Worm (Caenorhabditis elegans) whole organism, L4 larva: ENCODE measurements around the gene ubc-21.
A peak's percentile ranks its signal among the peaks of the same experiment; 100 is the strongest.

Source experiments
- D1046.2 ChIP-seq: fragments of 200-800 bp; sonication (Bioruptor generic); IDR thresholded peaks from 2 replicates; pipeline ENCODE4 v1.3.6; 2022; ENCODE audit warnings: missing genetic modification characterization, missing compliant biosample characterization
- F26F4.8 ChIP-seq: fragments of 200-800 bp; sonication (Bioruptor generic); conservative IDR thresholded peaks from 2 replicates; pipeline ENCODE4 v1.3.6; 2022; ENCODE audit warnings: missing genetic modification characterization, missing compliant biosample characterization
- F37D6.2 ChIP-seq: sonication (generic microtip); optimal IDR thresholded peaks from 2 replicates; lab custom pipeline; 2016; ENCODE audit warnings: mild to moderate bottlenecking, missing genetic modification characterization, missing compliant biosample characterization
- T26A8.4 ChIP-seq: fragments of 200-800 bp; sonication (Bioruptor generic); IDR thresholded peaks from 2 replicates; pipeline ENCODE4 v1.3.6; 2022; ENCODE audit warnings: missing genetic modification characterization, missing compliant biosample characterization
- Y75B8A.6 ChIP-seq: fragments of 200-800 bp; sonication (Bioruptor generic); IDR thresholded peaks from 2 replicates; pipeline ENCODE4 v1.3.6; 2022; ENCODE audit warnings: missing genetic modification reagents, missing genetic modification characterization, missing compliant biosample characterization
- ZK337.2 ChIP-seq: fragments of 200-800 bp; sonication (Bioruptor generic); IDR thresholded peaks from 2 replicates; pipeline ENCODE4 v1.3.6; 2022; ENCODE audit warnings: missing genetic modification reagents, missing genetic modification characterization, missing compliant biosample characterization
- ZK546.5 ChIP-seq, 2 experiments: sonication (generic microtip); optimal IDR thresholded peaks; 2 replicates each; lab custom pipeline; 2017; ENCODE audit warnings: missing biosample characterization in 2 of 2, missing genetic modification characterization in 2 of 2
- aly-2 ChIP-seq: sonication (generic microtip); optimal IDR thresholded peaks from 2 replicates; lab custom pipeline; 2018; ENCODE audit warnings: missing biosample characterization, missing genetic modification characterization
- ama-1 ChIP-seq: fragments of 150-350 bp; optimal IDR thresholded peaks from 2 replicates; lab custom pipeline; 2014; ENCODE audit warnings: inconsistent platforms, mixed read lengths
- attf-4 ChIP-seq: sonication (generic microtip); optimal IDR thresholded peaks from 3 replicates; lab custom pipeline; 2017; ENCODE audit warnings: missing biosample characterization, missing genetic modification characterization
- ceh-20 ChIP-seq: fragments of 200-800 bp; sonication (Bioruptor generic); IDR thresholded peaks from 2 replicates; pipeline ENCODE4 v1.3.6; 2022; ENCODE audit warnings: missing genetic modification reagents, missing genetic modification characterization, missing compliant biosample characterization
- ceh-32 ChIP-seq: sonication (generic microtip); optimal IDR thresholded peaks from 2 replicates; lab custom pipeline; 2016; ENCODE audit warnings: mild to moderate bottlenecking, missing genetic modification characterization, missing compliant biosample characterization; ENCODE audit not compliant: poor library complexity
- ceh-44 ChIP-seq: fragments of 200-800 bp; sonication (Bioruptor generic); IDR thresholded peaks from 2 replicates; pipeline ENCODE4 v1.3.6; 2022; ENCODE audit warnings: missing genetic modification reagents, missing genetic modification characterization, missing compliant biosample characterization
- ceh-62 ChIP-seq: sonication (generic microtip); optimal IDR thresholded peaks from 2 replicates; lab custom pipeline; 2017; ENCODE audit warnings: missing biosample characterization, missing genetic modification characterization
- ceh-82 ChIP-seq: sonication (generic microtip); optimal IDR thresholded peaks from 2 replicates; lab custom pipeline; 2017; ENCODE audit warnings: missing biosample characterization, missing genetic modification characterization
- ces-1 ChIP-seq: fragments of 150-350 bp; sonication (generic microtip); optimal IDR thresholded peaks from 4 replicates; lab custom pipeline; 2014; ENCODE audit warnings: missing biosample characterization, missing genetic modification reagents, missing genetic modification characterization
- cey-2 ChIP-seq: sonication (generic microtip); optimal IDR thresholded peaks from 3 replicates; lab custom pipeline; 2017; ENCODE audit warnings: missing genetic modification characterization, mild to moderate bottlenecking, missing compliant biosample characterization, antibody characterized with exemption, borderline replicate concordance; ENCODE audit not compliant: insufficient read depth
- daf-12 ChIP-seq: fragments of 150-350 bp; optimal IDR thresholded peaks from 2 replicates; lab custom pipeline; 2014; ENCODE audit warnings: missing biosample characterization, missing genetic modification reagents, missing genetic modification characterization
- daf-16 ChIP-seq, 3 experiments: sonication (generic microtip); optimal IDR thresholded peaks; 2 replicates each; lab custom pipeline; 2016 to 2017; ENCODE audit warnings: missing genetic modification characterization in 3 of 3, missing genetic modification reagents in 3 of 3, mild to moderate bottlenecking in 2 of 3, missing compliant biosample characterization in 2 of 3, missing biosample characterization in 1 of 3, moderate library complexity in 1 of 3
- daf-8 ChIP-seq: fragments of 200-800 bp; sonication (Bioruptor generic); IDR thresholded peaks from 2 replicates; pipeline ENCODE4 v1.3.6; 2022; ENCODE audit warnings: missing genetic modification characterization, missing compliant biosample characterization
- dmd-6 ChIP-seq: fragments of 200-800 bp; sonication (Bioruptor generic); IDR thresholded peaks from 2 replicates; pipeline ENCODE4 v1.3.6; 2022; ENCODE audit warnings: missing genetic modification reagents, missing genetic modification characterization, missing compliant biosample characterization
- dmd-8 ChIP-seq: fragments of 200-800 bp; sonication (Bioruptor generic); IDR thresholded peaks from 2 replicates; pipeline ENCODE4 v1.3.6; 2022; ENCODE audit warnings: missing genetic modification characterization, missing compliant biosample characterization
- dve-1 ChIP-seq: sonication (generic microtip); optimal IDR thresholded peaks from 2 replicates; lab custom pipeline; 2017; ENCODE audit warnings: antibody characterized with exemption, mild to moderate bottlenecking, missing genetic modification characterization, missing compliant biosample characterization; ENCODE audit not compliant: insufficient read depth
- egl-43 ChIP-seq: fragments of 200-800 bp; sonication (Bioruptor generic); IDR thresholded peaks from 2 replicates; pipeline ENCODE4 v1.3.6; 2022; ENCODE audit warnings: missing genetic modification reagents, missing genetic modification characterization, missing compliant biosample characterization
- fos-1 ChIP-seq: fragments of 150-350 bp; optimal IDR thresholded peaks from 2 replicates; lab custom pipeline; 2014; ENCODE audit warnings: missing biosample characterization, missing genetic modification characterization
- gei-8 ChIP-seq: fragments of 200-800 bp; sonication (Bioruptor generic); optimal IDR thresholded peaks from 2 replicates; lab custom pipeline; 2018; ENCODE audit warnings: mild to moderate bottlenecking, missing genetic modification characterization, missing compliant biosample characterization
- hif-1 ChIP-seq, 2 experiments: sonication (generic microtip); optimal IDR thresholded peaks; 2 replicates each; lab custom pipeline; 2016 to 2017; ENCODE audit warnings: missing compliant biosample characterization in 2 of 2, missing genetic modification characterization in 2 of 2, missing genetic modification reagents in 2 of 2, missing genotype in 2 of 2, mild to moderate bottlenecking in 1 of 2
- hlh-30 ChIP-seq: sonication (generic microtip); optimal IDR thresholded peaks from 2 replicates; lab custom pipeline; 2017; ENCODE audit warnings: antibody characterized with exemption, mild to moderate bottlenecking, missing genetic modification characterization, missing compliant biosample characterization; ENCODE audit not compliant: insufficient read depth
- hmg-1.1 ChIP-seq: fragments of 200-800 bp; sonication (Bioruptor generic); IDR thresholded peaks from 2 replicates; pipeline ENCODE4 v1.3.6; 2022; ENCODE audit warnings: missing genetic modification reagents, missing genetic modification characterization, missing compliant biosample characterization
- lin-38 ChIP-seq: fragments of 200-800 bp; sonication (Bioruptor generic); IDR thresholded peaks from 2 replicates; pipeline ENCODE4 v1.3.6; 2022; ENCODE audit warnings: missing genetic modification reagents, missing genetic modification characterization, missing compliant biosample characterization
- lsy-2 ChIP-seq, 2 experiments: fragments of 150-350 bp in 1 of 2; sonication (generic microtip) in 1 of 2; optimal IDR thresholded peaks; 2 replicates each; lab custom pipeline; 2014 to 2017; ENCODE audit warnings: missing biosample characterization in 2 of 2, missing genetic modification characterization in 2 of 2
- madf-5 ChIP-seq, 2 experiments: fragments of 200-800 bp; sonication (Bioruptor generic); IDR thresholded peaks; 2 replicates each; pipeline ENCODE4 v1.3.6; 2022; ENCODE audit warnings: missing compliant biosample characterization in 2 of 2, missing genetic modification characterization in 2 of 2
- mdl-1 ChIP-seq, 2 experiments: fragments of 150-350 bp in 1 of 2; sonication (generic microtip) in 1 of 2; optimal IDR thresholded peaks; 2 replicates each; lab custom pipeline; 2014 to 2017; ENCODE audit warnings: missing biosample characterization in 2 of 2, missing genetic modification characterization in 2 of 2
- mxl-3 ChIP-seq: fragments of 200-800 bp; sonication (Bioruptor generic); optimal IDR thresholded peaks from 2 replicates; lab custom pipeline; 2018; ENCODE audit warnings: mild to moderate bottlenecking, missing genetic modification characterization, missing compliant biosample characterization
- nhr-102 ChIP-seq: sonication (generic microtip); optimal IDR thresholded peaks from 2 replicates; lab custom pipeline; 2016; ENCODE audit warnings: mild to moderate bottlenecking, missing genetic modification characterization, moderate library complexity, missing compliant biosample characterization
- nhr-11 ChIP-seq: fragments of 150-350 bp; optimal IDR thresholded peaks from 2 replicates; lab custom pipeline; 2014; ENCODE audit warnings: missing biosample characterization, missing genetic modification characterization
- nhr-111 ChIP-seq: fragments of 200-800 bp; sonication (Bioruptor generic); optimal IDR thresholded peaks from 2 replicates; lab custom pipeline; 2018; ENCODE audit warnings: mild to moderate bottlenecking, missing genetic modification characterization, missing compliant biosample characterization
- nhr-25 ChIP-seq: sonication (generic microtip); optimal IDR thresholded peaks from 2 replicates; lab custom pipeline; 2017; ENCODE audit warnings: missing genetic modification characterization, mild to moderate bottlenecking, missing compliant biosample characterization, antibody characterized with exemption, moderate library complexity, borderline replicate concordance; ENCODE audit not compliant: insufficient read depth
- nhr-48 ChIP-seq: sonication (generic microtip); optimal IDR thresholded peaks from 2 replicates; lab custom pipeline; 2016; ENCODE audit warnings: mild to moderate bottlenecking, missing genetic modification characterization, missing compliant biosample characterization
- nhr-77 ChIP-seq: fragments of 150-350 bp; optimal IDR thresholded peaks from 2 replicates; lab custom pipeline; 2014; ENCODE audit warnings: missing biosample characterization, missing genetic modification characterization
- php-3 ChIP-seq: fragments of 200-800 bp; sonication (Bioruptor generic); IDR thresholded peaks from 2 replicates; pipeline ENCODE4 v1.3.6; 2022; ENCODE audit warnings: missing genetic modification reagents, missing genetic modification characterization, missing compliant biosample characterization
- skn-1 ChIP-seq: fragments of 150-350 bp; optimal IDR thresholded peaks from 2 replicates; lab custom pipeline; 2014; ENCODE audit warnings: missing biosample characterization, missing genetic modification characterization
- snpc-1.2 ChIP-seq: fragments of 200-800 bp; sonication (Bioruptor generic); IDR thresholded peaks from 2 replicates; pipeline ENCODE4 v1.3.6; 2022; ENCODE audit warnings: missing genetic modification reagents, missing genetic modification characterization, missing compliant biosample characterization
- snpc-4 ChIP-seq: fragments of 150-350 bp; optimal IDR thresholded peaks from 2 replicates; lab custom pipeline; 2014; ENCODE audit warnings: missing biosample characterization, missing genetic modification characterization
- spr-3 ChIP-seq: fragments of 200-800 bp; sonication (Bioruptor generic); optimal IDR thresholded peaks from 2 replicates; lab custom pipeline; 2018; ENCODE audit warnings: mild to moderate bottlenecking, missing genetic modification characterization, missing compliant biosample characterization
- tra-1 ChIP-seq: fragments of 200-800 bp; sonication (Bioruptor generic); IDR thresholded peaks from 2 replicates; pipeline ENCODE4 v1.3.6; 2022; ENCODE audit warnings: missing genetic modification reagents, missing genetic modification characterization, missing compliant biosample characterization
- vab-7 ChIP-seq: fragments of 200-800 bp; sonication (Bioruptor generic); IDR thresholded peaks from 2 replicates; pipeline ENCODE4 v1.3.6; 2022; ENCODE audit warnings: missing genetic modification reagents, missing genetic modification characterization, missing compliant biosample characterization
- zag-1 ChIP-seq: fragments of 150-350 bp; optimal IDR thresholded peaks from 2 replicates; lab custom pipeline; 2014; ENCODE audit warnings: missing biosample characterization, missing genetic modification characterization
- zfp-2 ChIP-seq: sonication (generic microtip); optimal IDR thresholded peaks from 2 replicates; lab custom pipeline; 2016; ENCODE audit warnings: mild to moderate bottlenecking, missing genetic modification characterization, missing compliant biosample characterization
- zip-11 ChIP-seq: fragments of 200-800 bp; sonication (Bioruptor generic); IDR thresholded peaks from 2 replicates; pipeline ENCODE4 v1.3.6; 2022; ENCODE audit warnings: missing genetic modification characterization, missing compliant biosample characterization
- ztf-7 ChIP-seq: fragments of 150-350 bp; optimal IDR thresholded peaks from 2 replicates; lab custom pipeline; 2014; ENCODE audit warnings: missing biosample characterization, missing genetic modification characterization

ubc-21 gene

DNA sequence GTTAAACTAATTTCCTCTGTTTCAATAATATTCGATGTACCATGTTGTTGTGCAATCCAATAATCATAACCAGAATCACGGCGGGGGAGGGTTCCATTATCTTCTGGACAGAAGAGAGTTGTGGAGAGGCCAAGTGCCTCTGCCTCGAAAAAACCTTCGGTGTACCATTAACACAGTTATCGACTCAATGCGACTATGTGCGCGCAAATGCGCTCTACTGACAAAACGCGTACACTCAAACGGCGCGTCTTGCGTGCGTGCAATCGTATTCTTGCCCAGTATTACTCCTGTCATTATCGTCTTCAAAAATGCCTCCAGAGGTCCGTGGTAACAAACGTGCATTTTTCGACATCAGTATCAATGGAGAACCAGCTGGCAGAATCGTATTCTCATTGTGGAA lies 41.7 kb downstream of the ubc-21 start, which contains the start of gene cyn-8 (continued):
- TF ChIP-seq Y75B8A.6 (GFP tag; lab: Robert Waterston, UW) (no peak), D1046.2 (GFP tag; lab: Robert Waterston, UW) (no peak), spr-3 (GFP tag; lab: Kevin White, UChicago) (no peak), skn-1 (tag; lab: Kevin White, UChicago) (no peak), ceh-32 (tag; lab: Kevin White, UChicago) (no peak), nhr-48 (no peak), ceh-62 (tag; lab: Kevin White, UChicago) (no peak), snpc-4 (no peak), nhr-25 (tag; lab: Kevin White, UChicago) (no peak), mxl-3 (peak; percentile 47), tra-1 (GFP tag; lab: Robert Waterston, UW) (no peak), madf-5 (GFP tag; IDR thresholded peaks at IDR 0.05; lab: Robert Waterston, UW) (no peak), hif-1 (tag; optimal IDR thresholded peaks at IDR 0.05; lab: Kevin White, UChicago) (no peak), ZK337.2 (GFP tag; lab: Robert Waterston, UW) (no peak), nhr-111 (GFP tag; lab: Kevin White, UChicago) (no peak), lin-38 (peak; percentile 92), hmg-1.1 (GFP tag; lab: Robert Waterston, UW) (0 out of 2 replicates have a peak, but pooled peaks have one; percentile 48), F37D6.2 (tag; lab: Kevin White, UChicago) (no peak), dve-1 (tag; lab: Kevin White, UChicago) (no peak), attf-4 (tag; lab: Kevin White, UChicago) (no peak), dmd-6 (no peak; the same call in 1 of the 2 replicates), egl-43 (GFP tag; lab: Robert Waterston, UW) (no peak), ceh-44 (GFP tag; lab: Robert Waterston, UW) (no peak), php-3 (GFP tag; lab: Robert Waterston, UW) (no peak), T26A8.4 (GFP tag; lab: Robert Waterston, UW) (no peak), daf-8 (no peak), nhr-11 (tag; lab: Kevin White, UChicago) (no peak), fos-1 (tag; lab: Kevin White, UChicago) (no peak), zfp-2 (tag; lab: Kevin White, UChicago) (no peak), daf-16 (GFP tag; optimal IDR thresholded peaks at IDR 0.05; lab: Kevin White, UChicago) (no peak), daf-16 (tag; optimal IDR thresholded peaks at IDR 0.05; lab: Kevin White, UChicago) (no peak), mdl-1 (tag; optimal IDR thresholded peaks at IDR 0.05; lab: Kevin White, UChicago) (peak in 1 of 2 experiments; percentile 8), dmd-8 (GFP tag; lab: Robert Waterston, UW) (no peak), hlh-30 (tag; lab: Kevin White, UChicago) (peak; percentile 13), zip-11 (GFP tag; lab: Robert Waterston, UW) (no peak), ceh-82 (no peak), vab-7 (GFP tag; lab: Robert Waterston, UW) (peak; percentile 27; the same call in 1 of the 2 replicates), ZK546.5 (tag; optimal IDR thresholded peaks at IDR 0.05; lab: Kevin White, UChicago) (no peak), ceh-20 (no peak), ama-1 (no peak), gei-8 (GFP tag; lab: Kevin White, UChicago) (no peak), ces-1 (no peak), cey-2 (tag; lab: Kevin White, UChicago) (no peak), F26F4.8 (GFP tag; lab: Robert Waterston, UW) (no peak), daf-12 (tag; lab: Kevin White, UChicago) (no peak), snpc-1.2 (no peak), nhr-77 (tag; lab: Kevin White, UChicago) (peak; percentile 5), nhr-102 (tag; lab: Kevin White, UChicago) (no peak), lsy-2 (tag; optimal IDR thresholded peaks at IDR 0.05; lab: Kevin White, UChicago) (no peak), ztf-7 (tag; lab: Kevin White, UChicago) (no peak), aly-2 (tag; lab: Kevin White, UChicago) (no peak), zag-1 (tag; lab: Kevin White, UChicago) (no peak)
